Fruit fly (Drosophila melanogaster): ENCODE results near the gene Reph.

Gene Reph

DNA sequence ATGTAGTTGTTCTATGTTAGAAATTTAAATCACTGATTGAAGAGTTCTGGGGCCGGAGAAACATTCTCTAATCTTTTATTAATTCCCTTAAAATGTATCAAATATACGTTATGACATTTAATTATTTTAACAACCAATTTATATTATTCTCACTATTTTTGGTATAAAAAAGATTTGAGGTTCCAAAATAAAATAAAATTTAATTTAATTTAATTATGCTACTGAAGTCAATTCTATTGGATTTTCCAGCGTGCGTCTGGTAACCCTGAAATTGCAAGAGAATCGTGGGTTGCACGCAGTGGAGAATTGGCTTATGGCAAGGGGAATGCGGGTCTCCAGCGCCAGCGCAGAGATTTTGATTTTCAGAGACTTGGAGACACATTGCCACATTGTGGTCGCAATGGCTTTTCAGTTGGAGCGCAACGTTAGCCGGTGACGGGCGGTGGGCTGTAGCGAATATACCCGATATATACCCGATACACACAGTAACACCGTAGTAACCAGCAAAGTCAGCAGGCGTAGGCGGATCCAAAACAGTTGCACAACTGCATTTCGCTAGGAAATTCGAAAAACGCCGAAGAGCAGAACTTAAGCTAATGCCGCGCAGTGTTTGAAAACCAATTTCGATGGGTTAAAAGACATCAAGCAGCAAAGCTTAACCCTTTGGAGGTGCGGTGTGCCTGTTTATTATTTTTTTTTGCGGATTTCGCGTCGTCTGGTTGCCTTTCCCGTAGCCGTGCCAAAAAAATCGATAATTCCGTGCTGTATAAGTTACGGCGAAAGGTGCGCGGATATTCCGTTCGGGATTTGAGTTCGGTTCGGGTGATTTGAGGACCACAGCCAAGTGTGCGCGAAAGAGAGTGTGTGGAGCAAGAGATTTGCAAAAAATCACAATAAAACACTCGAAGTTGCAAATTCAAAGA lies 2.2 kb downstream of the Reph start (continued):
- TF ChIP-seq CG6175 (GFP tag; IDR thresholded peaks at IDR 0.05) (no peak), CG12769 (tag; optimal IDR thresholded peaks at IDR 0.05) (peak; percentile 1), tin (GFP tag; optimal IDR thresholded peaks at IDR 0.05) (peak; percentile 6), chif (GFP tag; optimal IDR thresholded peaks at IDR 0.05) (no peak), cwo (GFP tag; optimal IDR thresholded peaks at IDR 0.05) (no peak), Antp (GFP tag; optimal IDR thresholded peaks at IDR 0.05) (no peak), HLH54F (GFP tag; optimal IDR thresholded peaks at IDR 0.05) (no peak), mld (GFP tag; IDR thresholded peaks at IDR 0.05; ENCODE audit: partially characterized antibody) (no peak), chn (GFP tag; optimal IDR thresholded peaks at IDR 0.05) (no peak), CG17568 (GFP tag; optimal IDR thresholded peaks at IDR 0.05) (no peak), CG31388 (GFP tag; optimal IDR thresholded peaks at IDR 0.05) (no peak), sqz (GFP tag; optimal IDR thresholded peaks at IDR 0.05) (peak; percentile 27), fru (optimal IDR thresholded peaks at IDR 0.05) (no peak), dan (GFP tag; IDR thresholded peaks at IDR 0.05) (no peak), zf30C (GFP tag; optimal IDR thresholded peaks at IDR 0.05) (no peak), Ets65A (GFP tag) (peak; percentile 78), HmgD (GFP tag; optimal IDR thresholded peaks at IDR 0.05) (no peak), nerfin-1 (tag; optimal IDR thresholded peaks at IDR 0.05) (peak; percentile 3), CG2678 (tag; optimal IDR thresholded peaks at IDR 0.05) (peak; percentile 65), HLHmδ (GFP tag; optimal IDR thresholded peaks at IDR 0.05) (peak; percentile 14), Nf-YA (GFP tag; IDR thresholded peaks at IDR 0.05) (0 out of 2 replicates have a peak, but pooled peaks have one; percentile 28), cg (GFP tag; optimal IDR thresholded peaks at IDR 0.05) (no peak), CTCF (GFP tag; optimal IDR thresholded peaks at IDR 0.05) (no peak), Mrtf (GFP tag; IDR thresholded peaks at IDR 0.05) (0 out of 3 replicates have a peak, but pooled peaks have one; percentile 42), CG8281 (tag; optimal IDR thresholded peaks at IDR 0.05) (no peak), salm (tag; optimal IDR thresholded peaks at IDR 0.05) (no peak), Oli (tag; optimal IDR thresholded peaks at IDR 0.05) (peak; percentile 65), grn (GFP tag; optimal IDR thresholded peaks at IDR 0.05) (no peak), yki (optimal IDR thresholded peaks at IDR 0.05) (no peak), jumu (GFP tag; optimal IDR thresholded peaks at IDR 0.05) (no peak), fu2 (GFP tag; optimal IDR thresholded peaks at IDR 0.05) (no peak), Xrp1 (GFP tag; IDR thresholded peaks at IDR 0.05) (peak; percentile 21; the same call in 1 of the 2 replicates), B-H1 (GFP tag; IDR thresholded peaks at IDR 0.05) (peak; percentile 21; the same call in 1 of the 3 replicates), nmo (GFP tag; optimal IDR thresholded peaks at IDR 0.05) (peak; percentile 72), Sry-δ (GFP tag; optimal IDR thresholded peaks at IDR 0.05) (no peak), crol (GFP tag; IDR thresholded peaks at IDR 0.05) (peak; percentile 91), ase (GFP tag; IDR thresholded peaks at IDR 0.05) (0 out of 3 replicates have a peak, but pooled peaks have one; percentile 41), CG11723 (GFP tag; optimal IDR thresholded peaks at IDR 0.05) (peak; percentile 19), CG10321 (GFP tag; IDR thresholded peaks at IDR 0.05) (no peak), sim (GFP tag; IDR thresholded peaks at IDR 0.05) (no peak), Optix (GFP tag; IDR thresholded peaks at IDR 0.05) (peak; percentile 43; the same call in 1 of the 3 replicates), H15 (GFP tag; IDR thresholded peaks at IDR 0.05) (peak; percentile 29; the same call in 1 of the 3 replicates), bigmax (GFP tag; optimal IDR thresholded peaks at IDR 0.05) (no peak), rib (GFP tag; IDR thresholded peaks at IDR 0.05) (0 out of 2 replicates have a peak, but pooled peaks have one; percentile 38), CG11695 (GFP tag; IDR thresholded peaks at IDR 0.05) (0 out of 3 replicates have a peak, but pooled peaks have one; percentile 17), lola (GFP tag; optimal IDR thresholded peaks at IDR 0.05) (peak in 1 of 3 experiments; percentile 82), CG4617 (GFP tag; optimal IDR thresholded peaks at IDR 0.05; ENCODE audit: borderline replicate concordance) (no peak), trem (tag; optimal IDR thresholded peaks at IDR 0.05) (peak; percentile 10), ems (GFP tag; optimal IDR thresholded peaks at IDR 0.05) (no peak), Abd-B (GFP tag; optimal IDR thresholded peaks at IDR 0.05) (peak; percentile 38)
